Worm (Caenorhabditis elegans) whole organism, L4 larva: Measurements from ENCODE around the gene fbxb-96.

Experiments
- ceh-82 ChIP-seq: sonication (generic microtip); optimal IDR thresholded peaks from 2 replicates; lab custom pipeline; 2017; ENCODE audit warnings: missing biosample characterization, missing genetic modification characterization
- jun-1 ChIP-seq: fragments of 150-350 bp; optimal IDR thresholded peaks from 2 replicates; lab custom pipeline; 2014; ENCODE audit warnings: missing biosample characterization, missing genetic modification reagents, missing genetic modification characterization
- mep-1 ChIP-seq: fragments of 150-350 bp; sonication (generic microtip); optimal IDR thresholded peaks from 3 replicates; lab custom pipeline; 2014; ENCODE audit warnings: missing biosample characterization, missing genetic modification characterization
- unc-62 ChIP-seq, 3 experiments: fragments of 150-350 bp in 1 of 3; sonication (generic microtip); optimal IDR thresholded peaks in 2 of 3; peaks in 1 of 3; 1 replicate in 1 of 3; 2 replicates in 2 of 3; lab custom pipeline; 2014 to 2017; ENCODE audit warnings: missing biosample characterization in 3 of 3, missing genetic modification characterization in 3 of 3, missing genetic modification reagents in 3 of 3, missing genotype in 1 of 3

- TF ChIP-seq jun-1 (tag; lab: Kevin White, UChicago): no peak
- TF ChIP-seq mep-1 (tag; lab: Kevin White, UChicago): no peak
- TF ChIP-seq ceh-82 (tag; lab: Kevin White, UChicago): no peak
- no peak for TF ChIP-seq unc-62 (GFP tag; optimal IDR thresholded peaks at IDR 0.05 in 1 of 2; lab: Kevin White, UChicago)
- TF ChIP-seq unc-62 (tag; optimal IDR thresholded peaks at IDR 0.05; lab: Kevin White, UChicago): no peak
Observed at ce11 chrII:1886379-1886778, 36.2 kb upstream of the fbxb-96 start, which contains the start of gene math-7.
